Worm (Caenorhabditis elegans) whole organism, L4 larva: ENCODE measurements around the gene Y49E10.21.

Experiments used
- F37D6.2 ChIP-seq: sonication (generic microtip); optimal IDR thresholded peaks from 2 replicates; lab custom pipeline; 2016; ENCODE audit warnings: mild to moderate bottlenecking, missing genetic modification characterization, missing compliant biosample characterization
- unc-62 ChIP-seq, 3 experiments: fragments of 150-350 bp in 1 of 3; sonication (generic microtip); optimal IDR thresholded peaks in 2 of 3; peaks in 1 of 3; 1 replicate in 1 of 3; 2 replicates in 2 of 3; lab custom pipeline; 2014 to 2017; ENCODE audit warnings: missing biosample characterization in 3 of 3, missing genetic modification characterization in 3 of 3, missing genetic modification reagents in 3 of 3, missing genotype in 1 of 3

Y49E10.21 gene

ce11 chrIII:12510505-12510904 is 53.1 kb downstream of the Y49E10.21 start:
- TF ChIP-seq F37D6.2 (no peak), unc-62 (GFP tag; optimal IDR thresholded peaks at IDR 0.05 in 1 of 2; lab: Kevin White, UChicago) (peak in 1 of 2 experiments; percentile 28), unc-62 (tag; optimal IDR thresholded peaks at IDR 0.05; lab: Kevin White, UChicago) (no peak)
